Fruit fly (Drosophila melanogaster) whole organism, prepupa: Measurements from ENCODE around the gene SLIRP1.

Experiments
- CG11762 ChIP-seq: fragments of 200-800 bp; sonication (Bioruptor generic); optimal IDR thresholded peaks from 3 replicates; lab custom pipeline; 2016; ENCODE audit warnings: missing biosample characterization, missing genetic modification characterization; ENCODE audit not compliant: insufficient read depth
- CG4318 ChIP-seq: fragments of 200-800 bp; sonication (Bioruptor generic); optimal IDR thresholded peaks from 3 replicates; lab custom pipeline; 2017; ENCODE audit warnings: missing biosample characterization, mild to moderate bottlenecking, missing genetic modification characterization
- CG6163 ChIP-seq: fragments of 200-800 bp; sonication (Bioruptor generic); IDR thresholded peaks from 3 replicates; pipeline ENCODE4 v1.3.6; 2022; ENCODE audit warnings: missing biosample characterization, missing genetic modification characterization
- CG9139 ChIP-seq: fragments of 200-800 bp; sonication (Bioruptor generic); optimal IDR thresholded peaks from 3 replicates; lab custom pipeline; 2017; ENCODE audit warnings: missing biosample characterization, mild to moderate bottlenecking, missing genetic modification characterization
- Lpt ChIP-seq: fragments of 200-800 bp; sonication (Bioruptor generic); optimal IDR thresholded peaks from 3 replicates; lab custom pipeline; 2016; ENCODE audit warnings: missing biosample characterization, missing genetic modification characterization
- fd59A ChIP-seq: fragments of 200-800 bp; sonication (Bioruptor generic); optimal IDR thresholded peaks from 2 replicates; lab custom pipeline; 2017; ENCODE audit warnings: missing biosample characterization, mild to moderate bottlenecking, missing genetic modification characterization, missing genetic modification reagents
- net ChIP-seq: fragments of 200-800 bp; sonication (Bioruptor generic); optimal IDR thresholded peaks from 3 replicates; lab custom pipeline; 2016; ENCODE audit warnings: missing biosample characterization, missing genetic modification characterization

- TF ChIP-seq CG11762 (GFP tag; lab: Kevin White, UChicago) (no peak), CG4318 (no peak), CG9139 (GFP tag; lab: Kevin White, UChicago) (no peak), net (GFP tag; lab: Kevin White, UChicago) (no peak), Lpt (GFP tag; lab: Kevin White, UChicago) (no peak), CG6163 (GFP tag; lab: Robert Waterston, UW) (no peak), fd59A (GFP tag; lab: Kevin White, UChicago) (no peak)
These were observed 12.5 kb downstream of the SLIRP1 start, which contains the start of gene Abca3 for dm6 chrX:21306485-21307142.
